Worm (Caenorhabditis elegans) whole organism, midembryonic: Measurements from ENCODE around the gene deg-1.

Source experiments
- T22C8.4 ChIP-seq: fragments of 200-800 bp; sonication (Bioruptor generic); IDR thresholded peaks from 2 replicates; pipeline ENCODE4 v1.3.6; 2022; ENCODE audit warnings: missing genetic modification characterization, missing compliant biosample characterization
- cog-1 ChIP-seq: sonication (generic microtip); optimal IDR thresholded peaks from 2 replicates; lab custom pipeline; 2016; ENCODE audit warnings: missing genetic modification characterization, missing compliant biosample characterization
- flt-1 ChIP-seq: fragments of 200-800 bp; sonication (Bioruptor generic); IDR thresholded peaks from 2 replicates; pipeline ENCODE4 v1.3.6; 2022; ENCODE audit warnings: missing genetic modification characterization, missing compliant biosample characterization
- klf-2 ChIP-seq: fragments of 200-800 bp; sonication (Bioruptor generic); conservative IDR thresholded peaks from 2 replicates; pipeline ENCODE4 v1.3.6; 2022; ENCODE audit warnings: missing genetic modification reagents, missing genetic modification characterization, missing compliant biosample characterization
- med-1 ChIP-seq: sonication (generic microtip); optimal IDR thresholded peaks from 2 replicates; lab custom pipeline; 2017; ENCODE audit warnings: missing genetic modification characterization, mild to moderate bottlenecking, missing compliant biosample characterization, antibody characterized with exemption, missing genetic modification reagents; ENCODE audit not compliant: insufficient read depth
- ref-1 ChIP-seq: fragments of 200-800 bp; sonication (Bioruptor generic); conservative IDR thresholded peaks from 2 replicates; pipeline ENCODE4 v1.3.6; 2022; ENCODE audit warnings: missing genetic modification reagents, missing genetic modification characterization, missing compliant biosample characterization
- tab-1 ChIP-seq: fragments of 200-800 bp; sonication (Bioruptor generic); IDR thresholded peaks from 2 replicates; pipeline ENCODE4 v1.3.6; 2022; ENCODE audit warnings: missing genetic modification characterization, missing compliant biosample characterization
- ztf-23 ChIP-seq: fragments of 200-800 bp; sonication (Bioruptor generic); IDR thresholded peaks from 2 replicates; pipeline ENCODE4 v1.3.6; 2022; ENCODE audit warnings: missing genetic modification reagents, missing genetic modification characterization, missing compliant biosample characterization
- ztf-29 ChIP-seq: fragments of 200-800 bp; sonication (Bioruptor generic); IDR thresholded peaks from 2 replicates; pipeline ENCODE4 v1.3.6; 2022; ENCODE audit warnings: missing genetic modification reagents, missing genetic modification characterization, missing compliant biosample characterization

ce11 chrX:7752770-7753169, at the start of gene deg-1:
- TF ChIP-seq ztf-23 (GFP tag; lab: Robert Waterston, UW) = no peak
- TF ChIP-seq med-1 (GFP tag; lab: Kevin White, UChicago) = no peak
- TF ChIP-seq T22C8.4 (GFP tag; lab: Robert Waterston, UW) = no peak
- TF ChIP-seq tab-1 (GFP tag; lab: Robert Waterston, UW) = no peak
- TF ChIP-seq flt-1 = no peak
- no peak for TF ChIP-seq ref-1 (GFP tag; lab: Robert Waterston, UW)
- no peak for TF ChIP-seq ztf-29
- TF ChIP-seq klf-2 = no peak
- no peak for TF ChIP-seq cog-1
